Fruit fly (Drosophila melanogaster) whole organism, embryonic: ENCODE measurements around the gene Doa.
A peak's percentile ranks its signal among the peaks of the same experiment; 100 is the strongest.

Experiments used
- Adf1 ChIP-seq: fragments of 200-800 bp; sonication (Bioruptor generic); IDR thresholded peaks from 2 replicates; pipeline ENCODE4 v1.3.6; 2022; ENCODE audit warnings: missing biosample characterization, missing genetic modification characterization
- Bgb ChIP-seq: fragments of 200-800 bp; sonication (Bioruptor generic); IDR thresholded peaks from 2 replicates; pipeline ENCODE4 v1.3.6; 2022; ENCODE audit warnings: missing biosample characterization, missing genetic modification characterization; ENCODE audit not compliant: partially characterized antibody
- CG10565 ChIP-seq: fragments of 200-800 bp; sonication (Bioruptor generic); optimal IDR thresholded peaks from 3 replicates; lab custom pipeline; 2016; ENCODE audit warnings: missing biosample characterization, mild to moderate bottlenecking, missing genetic modification characterization
- CG10959 ChIP-seq: fragments of 200-800 bp; sonication (Bioruptor generic); IDR thresholded peaks from 2 replicates; pipeline ENCODE4 v1.3.6; 2022; ENCODE audit warnings: missing biosample characterization, missing genetic modification characterization
- CG11398 ChIP-seq: fragments of 200-800 bp; sonication (Bioruptor generic); optimal IDR thresholded peaks from 2 replicates; lab custom pipeline; 2016; ENCODE audit warnings: missing biosample characterization, missing genetic modification characterization
- CG13624 ChIP-seq: fragments of 200-800 bp; sonication (Bioruptor generic); optimal IDR thresholded peaks from 2 replicates; lab custom pipeline; 2016; ENCODE audit warnings: missing biosample characterization, missing genetic modification characterization
- CG15073 ChIP-seq: fragments of 200-800 bp; sonication (Bioruptor generic); optimal IDR thresholded peaks from 2 replicates; lab custom pipeline; 2016; ENCODE audit warnings: missing biosample characterization, missing genetic modification characterization
- CG15601 ChIP-seq: fragments of 200-800 bp; sonication (Bioruptor generic); optimal IDR thresholded peaks from 3 replicates; lab custom pipeline; 2019; ENCODE audit warnings: missing biosample characterization, mild to moderate bottlenecking, missing genetic modification characterization, moderate library complexity
- CG16863 ChIP-seq: fragments of 200-800 bp; sonication (Bioruptor generic); optimal IDR thresholded peaks from 3 replicates; lab custom pipeline; 2016; ENCODE audit warnings: missing biosample characterization, missing genetic modification characterization
- CG17186 ChIP-seq: fragments of 200-800 bp; sonication (Bioruptor generic); optimal IDR thresholded peaks from 3 replicates; lab custom pipeline; 2017; ENCODE audit warnings: missing biosample characterization, missing genetic modification reagents, missing genetic modification characterization
- CG17359 ChIP-seq: fragments of 200-800 bp; sonication (Bioruptor generic); optimal IDR thresholded peaks from 3 replicates; lab custom pipeline; 2018; ENCODE audit warnings: missing biosample characterization, mild to moderate bottlenecking, missing genetic modification characterization, moderate library complexity
- CG2202 ChIP-seq: fragments of 200-800 bp; sonication (Bioruptor generic); optimal IDR thresholded peaks from 2 replicates; lab custom pipeline; 2018; ENCODE audit warnings: missing biosample characterization, mild to moderate bottlenecking, missing genetic modification characterization
- CG30403 ChIP-seq: fragments of 200-800 bp; sonication (Bioruptor generic); optimal IDR thresholded peaks from 3 replicates; lab custom pipeline; 2016; ENCODE audit warnings: missing biosample characterization, missing genetic modification characterization
- CG32767 ChIP-seq: fragments of 200-800 bp; sonication (Bioruptor generic); IDR thresholded peaks from 2 replicates; pipeline ENCODE4 v1.3.6; 2022; ENCODE audit warnings: missing biosample characterization, missing genetic modification characterization
- CG5245 ChIP-seq: fragments of 200-800 bp; sonication (Bioruptor generic); optimal IDR thresholded peaks from 3 replicates; lab custom pipeline; 2016; ENCODE audit warnings: missing biosample characterization, missing genetic modification characterization
- CG6175 ChIP-seq: fragments of 200-800 bp; sonication (Bioruptor generic); IDR thresholded peaks from 3 replicates; pipeline ENCODE4 v1.3.6; 2022; ENCODE audit warnings: missing biosample characterization, missing genetic modification characterization
- CG6272 ChIP-seq: fragments of 200-800 bp; sonication (Bioruptor generic); IDR thresholded peaks from 2 replicates; pipeline ENCODE4 v1.3.6; 2022; ENCODE audit warnings: missing biosample characterization, missing genetic modification characterization
- CG6654 ChIP-seq: fragments of 200-800 bp; sonication (Bioruptor generic); optimal IDR thresholded peaks from 2 replicates; lab custom pipeline; 2017; ENCODE audit warnings: missing biosample characterization, mild to moderate bottlenecking, missing genetic modification characterization
- CG6683 ChIP-seq: fragments of 200-800 bp; sonication (Bioruptor generic); optimal IDR thresholded peaks from 2 replicates; lab custom pipeline; 2017; ENCODE audit warnings: missing biosample characterization, mild to moderate bottlenecking, missing genetic modification characterization, missing genetic modification reagents
- CG6791 ChIP-seq: fragments of 200-800 bp; sonication (Bioruptor generic); IDR thresholded peaks from 3 replicates; pipeline ENCODE4 v1.3.6; 2022; ENCODE audit warnings: missing biosample characterization, missing genetic modification characterization; ENCODE audit not compliant: partially characterized antibody
- CG7745 ChIP-seq: fragments of 200-800 bp; sonication (Bioruptor generic); optimal IDR thresholded peaks from 2 replicates; lab custom pipeline; 2018; ENCODE audit warnings: missing biosample characterization, mild to moderate bottlenecking, missing genetic modification characterization, moderate library complexity
- CG7928 ChIP-seq: fragments of 200-800 bp; sonication (Bioruptor generic); optimal IDR thresholded peaks from 2 replicates; lab custom pipeline; 2017; ENCODE audit warnings: missing biosample characterization, mild to moderate bottlenecking, missing genetic modification characterization
- CHES-1-like ChIP-seq: fragments of 200-800 bp; sonication (Bioruptor generic); optimal IDR thresholded peaks from 2 replicates; lab custom pipeline; 2016; ENCODE audit warnings: missing biosample characterization, missing genetic modification characterization
- Camta ChIP-seq: fragments of 200-800 bp; sonication (Bioruptor generic); optimal IDR thresholded peaks from 2 replicates; lab custom pipeline; 2016; ENCODE audit warnings: missing biosample characterization, missing genetic modification characterization
- Dad ChIP-seq: fragments of 200-800 bp; sonication (Bioruptor generic); optimal IDR thresholded peaks from 3 replicates; lab custom pipeline; 2016; ENCODE audit warnings: missing biosample characterization, missing genetic modification characterization
- Deaf1 ChIP-seq: fragments of 200-800 bp; optimal IDR thresholded peaks from 3 replicates; lab custom pipeline; 2019; ENCODE audit warnings: missing biosample characterization, mild to moderate bottlenecking, missing genetic modification characterization, moderate library complexity
- Dll ChIP-seq: fragments of 200-800 bp; sonication (Bioruptor generic); IDR thresholded peaks from 4 replicates; pipeline ENCODE4 v1.3.6; 2022; ENCODE audit warnings: missing biosample characterization, missing genetic modification characterization; ENCODE audit not compliant: partially characterized antibody
- Drgx ChIP-seq: fragments of 200-800 bp; sonication (Bioruptor generic); IDR thresholded peaks from 2 replicates; pipeline ENCODE4 v1.3.6; 2022; ENCODE audit warnings: missing biosample characterization, missing genetic modification characterization
- HLHmδ ChIP-seq: fragments of 200-800 bp; sonication (Bioruptor generic); optimal IDR thresholded peaks from 2 replicates; lab custom pipeline; 2018; ENCODE audit warnings: missing biosample characterization, mild to moderate bottlenecking, missing genetic modification characterization, moderate library complexity
- Meics ChIP-seq: fragments of 200-800 bp; sonication (Bioruptor generic); optimal IDR thresholded peaks from 2 replicates; lab custom pipeline; 2017; ENCODE audit warnings: missing biosample characterization, mild to moderate bottlenecking, missing genetic modification characterization
- NFAT ChIP-seq: fragments of 200-800 bp; sonication (Bioruptor generic); IDR thresholded peaks from 2 replicates; pipeline ENCODE4 v1.3.6; 2022; ENCODE audit warnings: missing biosample characterization, missing genetic modification characterization
- Nf-YB ChIP-seq: fragments of 200-800 bp; sonication (Bioruptor generic); optimal IDR thresholded peaks from 3 replicates; lab custom pipeline; 2019; ENCODE audit warnings: missing biosample characterization, mild to moderate bottlenecking, missing genetic modification characterization, moderate library complexity
- Scr ChIP-seq: fragments of 200-800 bp; sonication (Bioruptor generic); IDR thresholded peaks from 2 replicates; pipeline ENCODE4 v1.3.6; 2022; ENCODE audit warnings: missing biosample characterization, missing genetic modification characterization; ENCODE audit not compliant: partially characterized antibody
- Sry-β ChIP-seq: fragments of 200-800 bp; sonication (Bioruptor generic); optimal IDR thresholded peaks from 2 replicates; lab custom pipeline; 2018; ENCODE audit warnings: missing biosample characterization, mild to moderate bottlenecking, missing genetic modification characterization, moderate library complexity
- Trl ChIP-seq, 3 experiments: fragments of >200 bp in 2 of 3; fragments of 200-800 bp in 1 of 3; sonication (Bioruptor generic) in 1 of 3; optimal IDR thresholded peaks; 2 replicates in 1 of 3; 3 replicates in 2 of 3; lab custom pipeline; 2016 to 2017; ENCODE audit warnings: missing biosample characterization in 1 of 3, missing genetic modification characterization in 1 of 3
- ato ChIP-seq: fragments of 200-800 bp; sonication (Bioruptor generic); IDR thresholded peaks from 2 replicates; pipeline ENCODE4 v1.3.6; 2022; ENCODE audit warnings: missing biosample characterization, missing genetic modification characterization; ENCODE audit not compliant: partially characterized antibody
- crol ChIP-seq: fragments of 200-800 bp; sonication (Bioruptor generic); IDR thresholded peaks from 2 replicates; pipeline ENCODE4 v1.3.6; 2022; ENCODE audit warnings: missing biosample characterization, missing genetic modification characterization
- en ChIP-seq: fragments of 200-800 bp; sonication (Bioruptor generic); optimal IDR thresholded peaks from 2 replicates; lab custom pipeline; 2016; ENCODE audit warnings: missing biosample characterization, missing genetic modification characterization
- eve ChIP-seq, 2 experiments: fragments of >200 bp; optimal IDR thresholded peaks; 2 replicates each; lab custom pipeline; 2017; ENCODE audit warnings: missing biosample characterization in 2 of 2, missing genetic modification characterization in 2 of 2
- fu2 ChIP-seq: fragments of 200-800 bp; sonication (Bioruptor generic); optimal IDR thresholded peaks from 2 replicates; lab custom pipeline; 2016; ENCODE audit warnings: missing biosample characterization, missing genetic modification characterization
- hb ChIP-seq: fragments of 200-800 bp; sonication (Bioruptor generic); IDR thresholded peaks from 3 replicates; pipeline ENCODE4 v1.3.6; 2022; ENCODE audit warnings: missing biosample characterization, missing genetic modification characterization; ENCODE audit not compliant: partially characterized antibody
- knrl ChIP-seq: fragments of 200-800 bp; sonication (Bioruptor generic); IDR thresholded peaks from 3 replicates; pipeline ENCODE4 v1.3.6; 2022; ENCODE audit warnings: missing biosample characterization, missing genetic modification characterization; ENCODE audit not compliant: partially characterized antibody
- nau ChIP-seq: fragments of 200-800 bp; sonication (Bioruptor generic); optimal IDR thresholded peaks from 3 replicates; lab custom pipeline; 2017; ENCODE audit warnings: missing biosample characterization, mild to moderate bottlenecking, missing genetic modification characterization, missing genetic modification reagents
- pfk ChIP-seq: fragments of 200-800 bp; sonication (Bioruptor generic); optimal IDR thresholded peaks from 2 replicates; lab custom pipeline; 2018; ENCODE audit warnings: missing biosample characterization, mild to moderate bottlenecking, missing genetic modification characterization, moderate library complexity
- so ChIP-seq: fragments of 200-800 bp; sonication (Bioruptor generic); IDR thresholded peaks from 3 replicates; pipeline ENCODE4 v1.3.6; 2022; ENCODE audit warnings: missing biosample characterization, missing genetic modification characterization
- tio ChIP-seq: fragments of 200-800 bp; sonication (Bioruptor generic); optimal IDR thresholded peaks from 2 replicates; lab custom pipeline; 2017; ENCODE audit warnings: missing biosample characterization, missing genetic modification characterization, inconsistent platforms
- tll ChIP-seq, 2 experiments: fragments of 200-800 bp in 1 of 2; fragments of >200 bp in 1 of 2; sonication (Bioruptor generic) in 1 of 2; optimal IDR thresholded peaks; 2 replicates each; lab custom pipeline; 2017 to 2019; ENCODE audit warnings: missing biosample characterization in 2 of 2, missing genetic modification characterization in 2 of 2, mild to moderate bottlenecking in 1 of 2, moderate library complexity in 1 of 2
- trh ChIP-seq: fragments of 200-800 bp; sonication (Bioruptor generic); optimal IDR thresholded peaks from 2 replicates; lab custom pipeline; 2016; ENCODE audit warnings: missing biosample characterization, missing genetic modification characterization

The Doa gene

DNA sequence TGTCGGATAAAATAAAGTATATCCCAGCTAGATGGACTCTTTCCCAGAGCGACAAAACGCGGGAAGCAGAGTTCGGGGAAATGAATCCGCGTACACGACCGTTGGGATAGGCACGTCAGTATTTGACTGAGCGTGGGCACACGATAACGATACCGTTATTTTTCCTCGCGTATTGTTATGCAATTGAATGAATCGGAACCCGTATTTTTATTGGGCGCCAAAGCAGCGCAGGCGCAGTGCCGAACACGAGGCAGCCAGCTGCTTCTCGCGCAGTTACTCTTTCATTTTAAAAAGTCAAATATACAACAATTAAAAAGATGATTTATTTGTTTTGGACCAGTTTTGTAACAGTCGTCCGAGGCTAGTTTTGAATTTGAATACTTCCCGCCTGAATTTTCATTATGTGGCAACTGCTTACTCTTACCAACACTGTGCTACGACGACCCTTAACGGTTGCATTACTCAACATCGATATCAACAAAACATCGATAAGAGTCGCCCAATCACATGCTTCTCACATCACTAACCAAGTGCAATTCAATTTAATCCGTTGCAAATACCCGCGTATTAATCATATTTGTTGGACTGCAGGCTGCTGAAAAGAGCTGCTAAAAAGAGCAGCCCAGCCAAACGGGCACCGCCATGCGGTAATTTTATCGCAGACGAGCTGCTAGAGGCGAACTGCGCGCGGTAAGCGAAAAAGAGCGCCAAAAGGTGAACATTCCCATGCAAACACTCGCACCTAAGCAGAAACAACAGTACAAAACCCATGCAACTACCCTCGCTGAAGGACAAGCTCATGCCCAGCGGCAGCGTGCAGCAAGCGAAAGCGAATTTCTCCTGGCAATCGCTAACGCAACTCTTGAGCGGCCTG is at the start of gene Doa, which contains the start of gene CG33203 (continued):
- TF ChIP-seq CG13624 (GFP tag; lab: Kevin White, UChicago), result peak; percentile 33
- no peak for TF ChIP-seq Drgx (GFP tag; lab: Robert Waterston, UW)
- TF ChIP-seq Deaf1 (tag; lab: Kevin White, UChicago), result peak; percentile 27
- TF ChIP-seq CG32767 (GFP tag; lab: Robert Waterston, UW), result no peak
- TF ChIP-seq Bgb (GFP tag; lab: Robert Waterston, UW), result peak; percentile 88
- peak; percentile 47; the same call in 1 of the 2 replicates for TF ChIP-seq NFAT (GFP tag; lab: Robert Waterston, UW)
- TF ChIP-seq CG6654, result no peak
- TF ChIP-seq en (GFP tag; lab: Kevin White, UChicago), result peak; percentile 28
- no peak for TF ChIP-seq nau (GFP tag; lab: Kevin White, UChicago)
- TF ChIP-seq eve (GFP tag; optimal IDR thresholded peaks at IDR 0.05; lab: Kevin White, UChicago), result no peak
- TF ChIP-seq CG6791 (GFP tag; lab: Robert Waterston, UW), result peak; percentile 85
- TF ChIP-seq CG16863 (GFP tag; lab: Kevin White, UChicago), result peak; percentile 67
- TF ChIP-seq tio (GFP tag; lab: Kevin White, UChicago), result no peak
- 0 out of 2 replicates have a peak, but pooled peaks have one; percentile 37 for TF ChIP-seq ato
- peak; percentile 57 for TF ChIP-seq CG30403 (GFP tag; lab: Kevin White, UChicago)
- peak; percentile 86 for TF ChIP-seq CG7928 (GFP tag; lab: Kevin White, UChicago)
- no peak for TF ChIP-seq Trl (optimal IDR thresholded peaks at IDR 0.05; lab: Kevin White, UChicago)
- peak; percentile 47 for TF ChIP-seq Trl (GFP tag; optimal IDR thresholded peaks at IDR 0.05; lab: Kevin White, UChicago)
- TF ChIP-seq CG10565 (GFP tag; lab: Kevin White, UChicago), result no peak
- TF ChIP-seq CG6175, result no peak
- TF ChIP-seq CG11398 (GFP tag; lab: Kevin White, UChicago), result peak; percentile 32
- TF ChIP-seq Dll, result peak; percentile 87
- TF ChIP-seq CG6683, result no peak
- no peak for TF ChIP-seq HLHmδ (GFP tag; lab: Kevin White, UChicago)
- no peak for TF ChIP-seq Dad (GFP tag; lab: Kevin White, UChicago)
- peak; percentile 90 for TF ChIP-seq knrl (GFP tag; lab: Robert Waterston, UW)
- TF ChIP-seq CG17186, result peak; percentile 25
- TF ChIP-seq CG10959 (GFP tag; lab: Robert Waterston, UW), result no peak
- peak; percentile 82; the same call in 2 of the 3 replicates for TF ChIP-seq hb (GFP tag; lab: Robert Waterston, UW)
- TF ChIP-seq CG7745 (tag; lab: Kevin White, UChicago), result no peak
- no peak for TF ChIP-seq Meics (GFP tag; lab: Kevin White, UChicago)
- peak; percentile 30 for TF ChIP-seq fu2 (GFP tag; lab: Kevin White, UChicago)
- no peak for TF ChIP-seq tll (GFP tag; optimal IDR thresholded peaks at IDR 0.05; lab: Kevin White, UChicago)
- peak; percentile 53 for TF ChIP-seq CHES-1-like (GFP tag; lab: Kevin White, UChicago)
- TF ChIP-seq Scr, result peak; percentile 84
- no peak for TF ChIP-seq crol (GFP tag; lab: Robert Waterston, UW)
- no peak for TF ChIP-seq Nf-YB (GFP tag; lab: Kevin White, UChicago)
- TF ChIP-seq CG5245 (GFP tag; lab: Kevin White, UChicago), result no peak
- no peak for TF ChIP-seq Sry-β
- TF ChIP-seq Adf1 (GFP tag; lab: Robert Waterston, UW), result no peak
- peak; percentile 62 for TF ChIP-seq Camta
- no peak for TF ChIP-seq trh (GFP tag; lab: Kevin White, UChicago)
- no peak for TF ChIP-seq so (GFP tag; lab: Robert Waterston, UW)
- no peak for TF ChIP-seq CG17359
- no peak for TF ChIP-seq CG2202 (tag; lab: Kevin White, UChicago)
- TF ChIP-seq CG15073, result no peak
- TF ChIP-seq pfk, result no peak
- no peak for TF ChIP-seq CG6272
- peak; percentile 46 for TF ChIP-seq CG15601 (tag; lab: Kevin White, UChicago)
